Fruit fly (Drosophila melanogaster): ENCODE results near the gene twit.

Gene twit

dm6 chr2L:20883624-20884220 lies 31.3 kb downstream of the twit start (continued):
- no peak for TF ChIP-seq CG2120 (GFP tag; optimal IDR thresholded peaks at IDR 0.05)
- no peak for TF ChIP-seq CG17568 (GFP tag; optimal IDR thresholded peaks at IDR 0.05)
- TF ChIP-seq CG1647 (GFP tag; optimal IDR thresholded peaks at IDR 0.05): no peak
- no peak for TF ChIP-seq CG6854 (GFP tag; optimal IDR thresholded peaks at IDR 0.05)
- TF ChIP-seq CG18599 (GFP tag; optimal IDR thresholded peaks at IDR 0.05): peak; percentile 27
- no peak for TF ChIP-seq CG17186 (GFP tag; optimal IDR thresholded peaks at IDR 0.05)
- TF ChIP-seq tap (tag; optimal IDR thresholded peaks at IDR 0.05): no peak
- TF ChIP-seq Xbp1 (GFP tag; optimal IDR thresholded peaks at IDR 0.05): no peak
- TF ChIP-seq Rx (GFP tag; IDR thresholded peaks at IDR 0.05): no peak
- no peak for TF ChIP-seq bigmax (GFP tag; optimal IDR thresholded peaks at IDR 0.05)
- TF ChIP-seq Gug (GFP tag; IDR thresholded peaks at IDR 0.05): no peak
- no peak for TF ChIP-seq sqz (GFP tag; optimal IDR thresholded peaks at IDR 0.05)
- TF ChIP-seq D (optimal IDR thresholded peaks at IDR 0.05): no peak
- TF ChIP-seq D (GFP tag; optimal IDR thresholded peaks at IDR 0.05): no peak

DNA sequence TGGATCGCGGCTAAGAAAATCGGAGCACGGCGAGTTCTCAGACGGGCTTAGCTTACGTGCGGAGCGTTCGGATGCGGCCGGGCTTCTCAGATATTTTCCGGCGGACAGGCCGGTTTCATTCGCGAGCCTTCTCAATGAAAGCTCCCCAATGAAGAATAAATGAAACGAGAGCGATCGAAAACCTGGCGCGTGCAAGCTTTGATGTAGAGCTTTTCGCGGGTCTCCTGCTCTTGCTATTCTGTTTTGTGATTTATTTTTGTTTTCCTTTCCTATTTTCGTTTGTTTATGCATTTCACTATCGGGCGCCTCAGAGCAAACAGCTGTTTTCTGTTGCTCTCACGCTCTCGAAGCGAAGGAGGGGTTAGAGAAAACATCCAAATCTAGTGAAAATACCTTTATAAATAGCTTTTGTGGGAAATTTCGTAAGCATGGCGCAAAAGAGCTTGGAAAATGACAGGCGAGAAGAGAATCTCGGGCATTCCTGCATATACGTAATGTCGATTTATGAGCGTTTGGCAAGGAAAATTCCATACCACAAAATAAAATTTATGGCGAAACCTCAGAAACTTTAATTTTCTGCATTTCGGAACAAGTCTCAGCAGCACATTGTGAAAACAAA lies 33.6 kb downstream of the twit start:
- TF ChIP-seq CG11696 (GFP tag; IDR thresholded peaks at IDR 0.05): 0 out of 2 replicates have a peak, but pooled peaks have one; percentile 6
- peak; percentile 26 for TF ChIP-seq PHDP (tag; optimal IDR thresholded peaks at IDR 0.05)
- no peak for TF ChIP-seq CG13624 (GFP tag; optimal IDR thresholded peaks at IDR 0.05)
- peak; percentile 65 for TF ChIP-seq CG34376 (GFP tag; optimal IDR thresholded peaks at IDR 0.05)
- peak; percentile 90; the same call in 3 of the 4 replicates for TF ChIP-seq chinmo (GFP tag; IDR thresholded peaks at IDR 0.05; ENCODE audit: partially characterized antibody)
- peak; percentile 44 for TF ChIP-seq abd-A (tag; optimal IDR thresholded peaks at IDR 0.05)
- no peak for TF ChIP-seq CG10654 (GFP tag; optimal IDR thresholded peaks at IDR 0.05)
- TF ChIP-seq nerfin-1 (tag; optimal IDR thresholded peaks at IDR 0.05): no peak
- TF ChIP-seq CG4820 (GFP tag; optimal IDR thresholded peaks at IDR 0.05): no peak
- TF ChIP-seq Drgx (GFP tag; IDR thresholded peaks at IDR 0.05): no peak
- TF ChIP-seq otp (GFP tag; IDR thresholded peaks at IDR 0.05): no peak
- no peak for TF ChIP-seq CG6683 (GFP tag; optimal IDR thresholded peaks at IDR 0.05)
- TF ChIP-seq CTCF (GFP tag; optimal IDR thresholded peaks at IDR 0.05): peak; percentile 9
- peak; percentile 30 for TF ChIP-seq Med (GFP tag)
- peak; percentile 30 for TF ChIP-seq CG10543 (GFP tag; optimal IDR thresholded peaks at IDR 0.05)
- 0 out of 3 replicates have a peak, but pooled peaks have one; percentile 41 for TF ChIP-seq z (GFP tag; IDR thresholded peaks at IDR 0.05)
- TF ChIP-seq CG8359 (GFP tag; optimal IDR thresholded peaks at IDR 0.05; ENCODE audit: borderline replicate concordance): no peak
- TF ChIP-seq CG6813 (GFP tag; optimal IDR thresholded peaks at IDR 0.05): peak; percentile 0
- peak; percentile 39 for TF ChIP-seq nau (GFP tag; optimal IDR thresholded peaks at IDR 0.05)
- no peak for TF ChIP-seq Myb (GFP tag; optimal IDR thresholded peaks at IDR 0.05)
- TF ChIP-seq Deaf1 (tag; optimal IDR thresholded peaks at IDR 0.05): peak; percentile 14
- TF ChIP-seq Fer2 (tag; optimal IDR thresholded peaks at IDR 0.05): no peak
- peak; percentile 10; the same call in 1 of the 2 replicates for TF ChIP-seq CG14014 (GFP tag; IDR thresholded peaks at IDR 0.05)
- peak; percentile 31 to 57 for TF ChIP-seq Trl (optimal IDR thresholded peaks at IDR 0.05)
- no peak for TF ChIP-seq Trl (GFP tag; optimal IDR thresholded peaks at IDR 0.05)
- peak; percentile 39 for TF ChIP-seq lab (GFP tag; optimal IDR thresholded peaks at IDR 0.05)
- TF ChIP-seq CG1832 (GFP tag; optimal IDR thresholded peaks at IDR 0.05): no peak
- TF ChIP-seq ERR (GFP tag; optimal IDR thresholded peaks at IDR 0.05): peak; percentile 18
- no peak for TF ChIP-seq CG12071 (GFP tag; optimal IDR thresholded peaks at IDR 0.05)
- no peak for TF ChIP-seq CG3065 (GFP tag; optimal IDR thresholded peaks at IDR 0.05)
- no peak for TF ChIP-seq Kr (GFP tag; optimal IDR thresholded peaks at IDR 0.05)
- TF ChIP-seq Jarid2 (GFP tag; optimal IDR thresholded peaks at IDR 0.05): peak; percentile 40
- TF ChIP-seq D19A (tag; optimal IDR thresholded peaks at IDR 0.05): no peak
- peak; percentile 11 for TF ChIP-seq wek (GFP tag; optimal IDR thresholded peaks at IDR 0.05)
- TF ChIP-seq Sox102F (GFP tag; optimal IDR thresholded peaks at IDR 0.05): no peak

All from whole organism, embryonic.